Worm (Caenorhabditis elegans): Measurements from ENCODE around the gene Y54E2A.4.

Y54E2A.4 gene

ce11 chrII:14812661-14813060 is 58.2 kb downstream of the Y54E2A.4 start:
- TF ChIP-seq cebp-1 (GFP tag; IDR thresholded peaks at IDR 0.05) (no peak), cebp-1 (tag; optimal IDR thresholded peaks at IDR 0.05) (peak; percentile 38), lin-35 (GFP tag; optimal IDR thresholded peaks at IDR 0.05) (no peak), bed-2 (GFP tag; IDR thresholded peaks at IDR 0.05) (no peak), dox-1 (GFP tag; IDR thresholded peaks at IDR 0.05) (peak; percentile 45; the same call in 1 of the 2 replicates), nhr-80 (tag; optimal IDR thresholded peaks at IDR 0.05) (peak; percentile 84), chd-7 (tag; optimal IDR thresholded peaks at IDR 0.05) (no peak), Y56A3A.18 (GFP tag; IDR thresholded peaks at IDR 0.05) (no peak), lsy-27 (tag; optimal IDR thresholded peaks at IDR 0.05; ENCODE audit: borderline replicate concordance, insufficient read depth) (no peak), unc-62 (GFP tag; optimal IDR thresholded peaks at IDR 0.05) (peak; percentile 24), Y53G8AR.9 (GFP tag; conservative IDR thresholded peaks at IDR 0.05) (0 out of 2 replicates have a peak, but pooled peaks have one; percentile 39)

ce11 chrII:14813106-14813505 is 58.7 kb downstream of the Y54E2A.4 start:
- TF ChIP-seq ceh-40 (GFP tag; IDR thresholded peaks at IDR 0.05) (no peak), lsl-1 (GFP tag; optimal IDR thresholded peaks at IDR 0.05) (peak; percentile 69), dpl-1 (GFP tag; optimal IDR thresholded peaks at IDR 0.05) (no peak), madf-6 (GFP tag; IDR thresholded peaks at IDR 0.05) (0 out of 2 replicates have a peak, but pooled peaks have one; percentile 9), cebp-1 (GFP tag; IDR thresholded peaks at IDR 0.05) (no peak), cebp-1 (tag; optimal IDR thresholded peaks at IDR 0.05) (no peak)

ce11 chrII:14814894-14815568 is 60.6 kb downstream of the Y54E2A.4 start, which contains the start of gene W01D2.1:
W01D2.1 (plus strand) TSS chrII:14815518.
- no peak for TF ChIP-seq lir-1 (GFP tag; conservative IDR thresholded peaks at IDR 0.05)
- TF ChIP-seq B0336.3 (GFP tag; IDR thresholded peaks at IDR 0.05), result peak; percentile 48; the same call in 1 of the 2 replicates
- peak; percentile 30 for TF ChIP-seq ZK185.1 (tag; optimal IDR thresholded peaks at IDR 0.05; ENCODE audit: poor library complexity, severe bottlenecking)
- TF ChIP-seq atf-7 (tag; optimal IDR thresholded peaks at IDR 0.05), result no peak
- no peak for TF ChIP-seq hlh-26 (GFP tag; conservative IDR thresholded peaks at IDR 0.05)
- peak in 1 of 3 experiments; percentile 64 for TF ChIP-seq lin-35 (GFP tag; optimal IDR thresholded peaks at IDR 0.05)
- TF ChIP-seq lsy-27 (tag; optimal IDR thresholded peaks at IDR 0.05; ENCODE audit: borderline replicate concordance, insufficient read depth), result no peak
- no peak for TF ChIP-seq egl-18 (GFP tag; IDR thresholded peaks at IDR 0.05)
- peak; percentile 58 for TF ChIP-seq snpc-1.3 (tag; optimal IDR thresholded peaks at IDR 0.05; ENCODE audit: insufficient read depth)
- TF ChIP-seq nfyb-1 (GFP tag; IDR thresholded peaks at IDR 0.05), result no peak
- no peak for TF ChIP-seq pha-4 (tag; optimal IDR thresholded peaks at IDR 0.05)
- TF ChIP-seq lag-1 (GFP tag; IDR thresholded peaks at IDR 0.05), result no peak
- TF ChIP-seq ekl-4 (GFP tag; IDR thresholded peaks at IDR 0.05), result no peak
- no peak for TF ChIP-seq madf-10 (tag; optimal IDR thresholded peaks at IDR 0.05)
- TF ChIP-seq F22D6.2 (tag; optimal IDR thresholded peaks at IDR 0.05), result no peak
- peak; percentile 60 for TF ChIP-seq lsl-1 (GFP tag; optimal IDR thresholded peaks at IDR 0.05)
- peak; percentile 65; the same call in 1 of the 2 replicates for TF ChIP-seq D2030.7 (GFP tag; IDR thresholded peaks at IDR 0.05)
- peak; percentile 35 for TF ChIP-seq lin-40 (tag; optimal IDR thresholded peaks at IDR 0.05)
- no peak for TF ChIP-seq F52B5.7 (tag; optimal IDR thresholded peaks at IDR 0.05)
- peak; percentile 65 for TF ChIP-seq dpl-1 (GFP tag; optimal IDR thresholded peaks at IDR 0.05)
- TF ChIP-seq attf-6 (GFP tag; IDR thresholded peaks at IDR 0.05), result no peak
- no peak for TF ChIP-seq zim-3 (tag; optimal IDR thresholded peaks at IDR 0.05)
- TF ChIP-seq snpc-4 (GFP tag; optimal IDR thresholded peaks at IDR 0.05), result no peak
- peak in 3 of 4 experiments; percentile 28 to 60 (median 50) for TF ChIP-seq snpc-4 (tag; optimal IDR thresholded peaks at IDR 0.05)
- no peak for TF ChIP-seq repo-1 (tag; optimal IDR thresholded peaks at IDR 0.05)
- no peak for TF ChIP-seq T07F8.4 (tag; optimal IDR thresholded peaks at IDR 0.05)
- peak; percentile 68 for TF ChIP-seq madf-6 (GFP tag; IDR thresholded peaks at IDR 0.05)
- TF ChIP-seq hrde-1 (tag; optimal IDR thresholded peaks at IDR 0.05; ENCODE audit: borderline replicate concordance), result no peak
- no peak for TF ChIP-seq B0261.1 (tag; optimal IDR thresholded peaks at IDR 0.05)
- no peak for TF ChIP-seq ztf-25 (GFP tag; IDR thresholded peaks at IDR 0.05)
- peak; percentile 6; the same call in 1 of the 2 replicates for TF ChIP-seq dox-1 (GFP tag; IDR thresholded peaks at IDR 0.05)
- TF ChIP-seq cebp-1 (GFP tag; IDR thresholded peaks at IDR 0.05), result no peak
- TF ChIP-seq cebp-1 (tag; optimal IDR thresholded peaks at IDR 0.05), result peak; percentile 27
- TF ChIP-seq F37B4.10 (GFP tag; IDR thresholded peaks at IDR 0.05), result no peak
- TF ChIP-seq Y79H2A.3 (GFP tag; conservative IDR thresholded peaks at IDR 0.05), result no peak
